Fruit fly (Drosophila melanogaster) whole organism, prepupa: ENCODE results near the gene lsn.
A peak's percentile ranks its signal among the peaks of the same experiment; 100 is the strongest.

Source experiments
- Blimp-1 ChIP-seq: fragments of 200-800 bp; sonication (Bioruptor generic); optimal IDR thresholded peaks from 3 replicates; lab custom pipeline; 2017; ENCODE audit warnings: missing biosample characterization, missing genetic modification characterization, mild to moderate bottlenecking, moderate library complexity, missing genetic modification reagents
- CG6854 ChIP-seq: fragments of 200-800 bp; sonication (Bioruptor generic); optimal IDR thresholded peaks from 2 replicates; lab custom pipeline; 2017; ENCODE audit warnings: missing biosample characterization, mild to moderate bottlenecking, missing genetic modification characterization
- Gug ChIP-seq: fragments of 200-800 bp; sonication (Bioruptor generic); IDR thresholded peaks from 2 replicates; pipeline ENCODE4 v1.3.6; 2022; ENCODE audit warnings: missing biosample characterization, missing genetic modification characterization
- dsx ChIP-seq: fragments of 200-800 bp; optimal IDR thresholded peaks from 3 replicates; lab custom pipeline; 2019; ENCODE audit warnings: missing biosample characterization, mild to moderate bottlenecking, missing genetic modification characterization, moderate library complexity; ENCODE audit not compliant: poor library complexity, severe bottlenecking
- spab ChIP-seq: fragments of 200-800 bp; sonication (Bioruptor generic); optimal IDR thresholded peaks from 2 replicates; lab custom pipeline; 2017; ENCODE audit warnings: missing biosample characterization, mild to moderate bottlenecking, missing genetic modification characterization, missing genetic modification reagents
- ss ChIP-seq, 2 experiments: fragments of 200-800 bp; sonication (Bioruptor generic); optimal IDR thresholded peaks; 2 replicates in 1 of 2; 3 replicates in 1 of 2; lab custom pipeline; 2017 to 2018; ENCODE audit warnings: mild to moderate bottlenecking in 2 of 2, missing biosample characterization in 2 of 2, missing genetic modification characterization in 2 of 2, moderate library complexity in 1 of 2
- svp ChIP-seq: fragments of 200-800 bp; sonication (Bioruptor generic); peaks from one replicate; lab custom pipeline; 2016; ENCODE audit warnings: missing biosample characterization, missing genetic modification characterization

The lsn gene

dm6 chr3R:21911516-21911915, 46.5 kb downstream of the lsn start, which contains the start of gene Qsox3:
Qsox3 (plus strand) TSS chr3R:21911816.
- TF ChIP-seq CG6854 (GFP tag; lab: Kevin White, UChicago) (no peak), Gug (GFP tag; lab: Robert Waterston, UW) (no peak)
- TF ChIP-seq, all 60 proteins: peak for 0

DNA sequence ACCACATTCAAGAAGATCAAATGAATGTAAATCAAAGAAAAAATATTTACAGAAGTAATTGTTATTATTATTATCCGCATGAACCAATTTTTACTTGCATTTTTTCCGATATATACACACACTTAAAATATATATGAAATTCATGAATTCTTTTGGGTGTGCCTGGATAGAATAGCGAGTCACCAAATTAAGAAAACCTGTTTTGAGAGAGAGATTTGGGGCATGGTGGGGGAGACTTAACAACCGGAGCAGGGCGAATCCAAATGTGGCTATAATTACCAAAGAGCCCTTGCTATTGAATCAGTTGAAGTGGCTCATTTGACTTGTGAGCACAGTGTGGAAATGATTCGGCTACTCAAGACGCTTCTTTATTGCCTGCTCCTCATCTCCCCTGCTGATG, 48.5 kb downstream of the lsn start, which contains the start of gene Qsox2:
Gene Qsox2 (plus strand): TSS at position 301 of the 400 bp plus-strand sequence.
- TF ChIP-seq spab (GFP tag; lab: Kevin White, UChicago) (no peak), svp (GFP tag; lab: Kevin White, UChicago) (peak; percentile 19), ss (GFP tag; optimal IDR thresholded peaks at IDR 0.05; lab: Kevin White, UChicago) (peak in 1 of 2 experiments; percentile 11), Blimp-1 (no peak), dsx (GFP tag; lab: Kevin White, UChicago) (peak; percentile 43)
